Worm (Caenorhabditis elegans): ENCODE results near the gene dab-1.

The dab-1 gene

ce11 chrII:8276057-8276456, 53.9 kb downstream of the dab-1 start, which contains the start of the genes gei-14 and slc-25A32 (continued):
- TF ChIP-seq jun-1 (tag; optimal IDR thresholded peaks at IDR 0.05) (no peak), T26A8.4 (GFP tag; IDR thresholded peaks at IDR 0.05) (no peak), nhr-25 (tag; optimal IDR thresholded peaks at IDR 0.05; ENCODE audit: borderline replicate concordance, insufficient read depth) (no peak), hmg-1.1 (GFP tag; IDR thresholded peaks at IDR 0.05) (no peak), nhr-102 (tag; optimal IDR thresholded peaks at IDR 0.05) (no peak), Y105C5A.15 (GFP tag; IDR thresholded peaks at IDR 0.05) (no peak), nhr-48 (tag; optimal IDR thresholded peaks at IDR 0.05) (no peak), dve-1 (tag; optimal IDR thresholded peaks at IDR 0.05; ENCODE audit: insufficient read depth) (no peak), snpc-4 (tag; optimal IDR thresholded peaks at IDR 0.05) (no peak), lin-1 (GFP tag; IDR thresholded peaks at IDR 0.05) (no peak), ctbp-1 (GFP tag; IDR thresholded peaks at IDR 0.05) (no peak), zfp-2 (tag; optimal IDR thresholded peaks at IDR 0.05) (no peak), daf-8 (GFP tag; IDR thresholded peaks at IDR 0.05) (no peak), lim-7 (GFP tag; IDR thresholded peaks at IDR 0.05) (no peak), spr-3 (GFP tag; optimal IDR thresholded peaks at IDR 0.05) (no peak), nhr-11 (tag; optimal IDR thresholded peaks at IDR 0.05) (no peak), F49E8.2 (tag; optimal IDR thresholded peaks at IDR 0.05; ENCODE audit: borderline replicate concordance) (peak; percentile 45), F44E2.7 (GFP tag; IDR thresholded peaks at IDR 0.05) (no peak), ceh-82 (tag; optimal IDR thresholded peaks at IDR 0.05) (no peak), nhr-42 (GFP tag; IDR thresholded peaks at IDR 0.05) (no peak), gei-8 (GFP tag; optimal IDR thresholded peaks at IDR 0.05) (no peak), zag-1 (tag; optimal IDR thresholded peaks at IDR 0.05) (no peak), unc-39 (tag; optimal IDR thresholded peaks at IDR 0.05) (no peak), nhr-6 (tag; optimal IDR thresholded peaks at IDR 0.05) (peak; percentile 0), ztf-11 (tag; optimal IDR thresholded peaks at IDR 0.05) (no peak), fos-1 (tag; optimal IDR thresholded peaks at IDR 0.05) (no peak), Y75B8A.6 (GFP tag; IDR thresholded peaks at IDR 0.05) (no peak), pqm-1 (tag; optimal IDR thresholded peaks at IDR 0.05) (no peak), lin-38 (GFP tag; IDR thresholded peaks at IDR 0.05) (peak; percentile 57), egl-43 (GFP tag; IDR thresholded peaks at IDR 0.05) (no peak), nhr-77 (tag; optimal IDR thresholded peaks at IDR 0.05) (no peak), zip-11 (GFP tag; IDR thresholded peaks at IDR 0.05) (no peak), lir-3 (tag; optimal IDR thresholded peaks at IDR 0.05) (no peak), lin-15B (tag; optimal IDR thresholded peaks at IDR 0.05) (no peak), lin-13 (GFP tag; optimal IDR thresholded peaks at IDR 0.05) (peak; percentile 45), dpl-1 (GFP tag; optimal IDR thresholded peaks at IDR 0.05) (peak; percentile 89), spr-1 (tag; optimal IDR thresholded peaks at IDR 0.05) (no peak), nhr-111 (GFP tag; optimal IDR thresholded peaks at IDR 0.05) (no peak), pha-4 (GFP tag; IDR thresholded peaks at IDR 0.05) (no peak), pha-4 (tag; optimal IDR thresholded peaks at IDR 0.05) (peak; percentile 12), daf-19 (GFP tag; conservative IDR thresholded peaks at IDR 0.05) (no peak), F37D6.2 (tag; optimal IDR thresholded peaks at IDR 0.05) (no peak), snpc-1.2 (GFP tag; IDR thresholded peaks at IDR 0.05) (no peak), ceh-62 (tag; optimal IDR thresholded peaks at IDR 0.05) (no peak), hif-1 (tag; optimal IDR thresholded peaks at IDR 0.05) (no peak), mxl-3 (GFP tag; optimal IDR thresholded peaks at IDR 0.05) (no peak), nhr-76 (tag; optimal IDR thresholded peaks at IDR 0.05) (no peak), dmd-8 (GFP tag; IDR thresholded peaks at IDR 0.05) (no peak), F10B5.3 (tag; optimal IDR thresholded peaks at IDR 0.05) (no peak), fkh-10 (GFP tag; optimal IDR thresholded peaks at IDR 0.05) (no peak), set-16 (GFP tag; IDR thresholded peaks at IDR 0.05) (no peak), R02D3.7 (tag; optimal IDR thresholded peaks at IDR 0.05) (peak; percentile 84), madf-5 (GFP tag; IDR thresholded peaks at IDR 0.05) (no peak)

All from whole organism, L4 larva.